Worm (Caenorhabditis elegans) whole organism, L1 larva: ENCODE measurements around the gene Y62F5A.10.

Source experiments
- C04F5.9 ChIP-seq: sonication (generic microtip); optimal IDR thresholded peaks from 2 replicates; lab custom pipeline; 2016; ENCODE audit warnings: missing genetic modification characterization, missing compliant biosample characterization
- C16A3.4 ChIP-seq: fragments of 150-350 bp; optimal IDR thresholded peaks from 2 replicates; lab custom pipeline; 2014; ENCODE audit warnings: missing biosample characterization, missing genetic modification characterization
- aha-1 ChIP-seq: fragments of 150-350 bp; optimal IDR thresholded peaks from 2 replicates; lab custom pipeline; 2014; ENCODE audit warnings: missing biosample characterization, missing genetic modification characterization
- alr-1 ChIP-seq: fragments of 200-800 bp; sonication (Bioruptor generic); optimal IDR thresholded peaks from 2 replicates; lab custom pipeline; 2018; ENCODE audit warnings: borderline replicate concordance, mild to moderate bottlenecking, missing genetic modification characterization, missing compliant biosample characterization
- blmp-1 ChIP-seq: fragments of 150-350 bp; optimal IDR thresholded peaks from 2 replicates; lab custom pipeline; 2014; ENCODE audit warnings: missing biosample characterization, missing genetic modification characterization
- ceh-63 ChIP-seq: fragments of 200-800 bp; sonication (Bioruptor generic); optimal IDR thresholded peaks from 2 replicates; lab custom pipeline; 2018; ENCODE audit warnings: mild to moderate bottlenecking, missing genetic modification characterization, missing compliant biosample characterization
- ceh-8 ChIP-seq: fragments of 200-800 bp; sonication (Bioruptor generic); optimal IDR thresholded peaks from 2 replicates; lab custom pipeline; 2018; ENCODE audit warnings: mild to moderate bottlenecking, missing genetic modification characterization, moderate library complexity, missing compliant biosample characterization
- ceh-82 ChIP-seq, 3 experiments: fragments of 150-350 bp in 1 of 3; sonication (generic microtip) in 2 of 3; optimal IDR thresholded peaks; 2 replicates each; lab custom pipeline; 2014 to 2017; ENCODE audit warnings: missing biosample characterization in 3 of 3, missing genetic modification characterization in 3 of 3
- ceh-88 ChIP-seq: fragments of 200-800 bp; sonication (Bioruptor generic); IDR thresholded peaks from 2 replicates; pipeline ENCODE4 v1.3.6; 2022; ENCODE audit warnings: missing genetic modification characterization, missing compliant biosample characterization
- dpl-1 ChIP-seq, 3 experiments: fragments of 150-350 bp in 2 of 3; sonication (generic microtip) in 1 of 3; optimal IDR thresholded peaks; 2 replicates each; lab custom pipeline; 2014 to 2017; ENCODE audit warnings: missing biosample characterization in 3 of 3, missing genetic modification characterization in 3 of 3, missing genetic modification reagents in 3 of 3
- efl-1 ChIP-seq, 4 experiments: fragments of 150-350 bp; optimal IDR thresholded peaks in 3 of 4; peaks in 1 of 4; 1 replicate in 1 of 4; 2 replicates in 3 of 4; lab custom pipeline; 2014; ENCODE audit warnings: missing biosample characterization in 2 of 4, missing genetic modification characterization in 2 of 4, missing genetic modification reagents in 2 of 4
- efl-3 ChIP-seq: fragments of 200-800 bp; sonication (Bioruptor generic); optimal IDR thresholded peaks from 2 replicates; lab custom pipeline; 2018; ENCODE audit warnings: mild to moderate bottlenecking, missing genetic modification characterization, missing compliant biosample characterization
- egl-13 ChIP-seq: sonication (generic microtip); optimal IDR thresholded peaks from 2 replicates; lab custom pipeline; 2016; ENCODE audit warnings: missing genotype, missing genetic modification reagents, missing genetic modification characterization, missing compliant biosample characterization
- fkh-10 ChIP-seq: sonication (generic microtip); optimal IDR thresholded peaks from 2 replicates; lab custom pipeline; 2017; ENCODE audit warnings: missing biosample characterization, missing genetic modification reagents, missing genetic modification characterization
- fkh-4 ChIP-seq: sonication (generic microtip); optimal IDR thresholded peaks from 2 replicates; lab custom pipeline; 2016; ENCODE audit warnings: missing compliant biosample characterization, missing genetic modification characterization, borderline replicate concordance
- fos-1 ChIP-seq: fragments of 150-350 bp; optimal IDR thresholded peaks from 2 replicates; lab custom pipeline; 2014; ENCODE audit warnings: missing biosample characterization, missing genetic modification characterization
- hlh-4 ChIP-seq: sonication (generic microtip); optimal IDR thresholded peaks from 2 replicates; lab custom pipeline; 2016; ENCODE audit warnings: mild to moderate bottlenecking, missing genetic modification characterization, missing compliant biosample characterization
- hpl-2 ChIP-seq: fragments of 150-350 bp; optimal IDR thresholded peaks from 2 replicates; lab custom pipeline; 2014; ENCODE audit warnings: missing biosample characterization, missing genetic modification reagents, missing genetic modification characterization
- irx-1 ChIP-seq: sonication (generic microtip); optimal IDR thresholded peaks from 2 replicates; lab custom pipeline; 2016; ENCODE audit warnings: missing genetic modification characterization, missing compliant biosample characterization
- lin-14 ChIP-seq: fragments of 200-800 bp; sonication (Bioruptor generic); optimal IDR thresholded peaks from 2 replicates; lab custom pipeline; 2018; ENCODE audit warnings: mild to moderate bottlenecking, missing genetic modification characterization, moderate library complexity, missing compliant biosample characterization
- lin-15B ChIP-seq: fragments of 150-350 bp; sonication (generic microtip); optimal IDR thresholded peaks from 3 replicates; lab custom pipeline; 2014; ENCODE audit warnings: missing biosample characterization, missing genetic modification characterization
- lir-3 ChIP-seq: sonication (generic microtip); optimal IDR thresholded peaks from 2 replicates; lab custom pipeline; 2016; ENCODE audit warnings: mild to moderate bottlenecking, missing genetic modification characterization, moderate library complexity, missing compliant biosample characterization; ENCODE audit not compliant: poor library complexity
- mdl-1 ChIP-seq, 2 experiments: fragments of 150-350 bp; optimal IDR thresholded peaks; 2 replicates each; lab custom pipeline; 2014 to 2017; ENCODE audit warnings: missing biosample characterization in 2 of 2, missing genetic modification characterization in 2 of 2, inconsistent platforms in 1 of 2
- nhr-12 ChIP-seq: sonication (generic microtip); optimal IDR thresholded peaks from 2 replicates; lab custom pipeline; 2017; ENCODE audit warnings: missing biosample characterization, missing genetic modification characterization
- nhr-19 ChIP-seq: fragments of 200-800 bp; sonication (Bioruptor generic); conservative IDR thresholded peaks from 2 replicates; pipeline ENCODE4 v1.3.6; 2022; ENCODE audit warnings: missing genetic modification characterization, missing compliant biosample characterization
- nhr-20 ChIP-seq: sonication (generic microtip); optimal IDR thresholded peaks from 2 replicates; lab custom pipeline; 2016; ENCODE audit warnings: mild to moderate bottlenecking, missing genetic modification characterization, missing compliant biosample characterization
- nhr-237 ChIP-seq: fragments of 150-350 bp; optimal IDR thresholded peaks from 2 replicates; lab custom pipeline; 2014; ENCODE audit warnings: missing biosample characterization, missing genetic modification characterization
- nhr-47 ChIP-seq: sonication (generic microtip); optimal IDR thresholded peaks from 2 replicates; lab custom pipeline; 2016; ENCODE audit warnings: mild to moderate bottlenecking, missing genetic modification characterization, moderate library complexity, missing compliant biosample characterization
- nhr-71 ChIP-seq: sonication (generic microtip); optimal IDR thresholded peaks from 2 replicates; lab custom pipeline; 2016; ENCODE audit warnings: mild to moderate bottlenecking, missing genetic modification characterization, moderate library complexity, missing compliant biosample characterization
- nhr-76 ChIP-seq: sonication (generic microtip); optimal IDR thresholded peaks from 2 replicates; lab custom pipeline; 2017; ENCODE audit warnings: missing biosample characterization, missing genetic modification characterization
- nhr-85 ChIP-seq: sonication (generic microtip); peaks from one replicate; lab custom pipeline; 2016; ENCODE audit warnings: missing genetic modification characterization, inconsistent platforms, missing compliant biosample characterization
- nhr-90 ChIP-seq: sonication (generic microtip); optimal IDR thresholded peaks from 2 replicates; lab custom pipeline; 2016; ENCODE audit warnings: mild to moderate bottlenecking, missing genetic modification characterization, missing compliant biosample characterization; ENCODE audit not compliant: poor library complexity
- pax-3 ChIP-seq: fragments of 200-800 bp; sonication (Bioruptor generic); optimal IDR thresholded peaks from 2 replicates; lab custom pipeline; 2018; ENCODE audit warnings: mild to moderate bottlenecking, missing genetic modification characterization, moderate library complexity, missing compliant biosample characterization
- rnt-1 ChIP-seq: sonication (generic microtip); optimal IDR thresholded peaks from 2 replicates; lab custom pipeline; 2016; ENCODE audit warnings: mild to moderate bottlenecking, missing genetic modification characterization, moderate library complexity, missing compliant biosample characterization
- snu-23 ChIP-seq: sonication (generic microtip); optimal IDR thresholded peaks from 2 replicates; lab custom pipeline; 2016; ENCODE audit warnings: missing genetic modification characterization, missing compliant biosample characterization
- sox-4 ChIP-seq: sonication (generic microtip); optimal IDR thresholded peaks from 2 replicates; lab custom pipeline; 2016; ENCODE audit warnings: missing genetic modification characterization, missing compliant biosample characterization
- sptf-1 ChIP-seq: fragments of 150-350 bp; optimal IDR thresholded peaks from 2 replicates; lab custom pipeline; 2014; ENCODE audit warnings: missing biosample characterization, missing genetic modification characterization
- swsn-7 ChIP-seq: sonication (generic microtip); optimal IDR thresholded peaks from 2 replicates; lab custom pipeline; 2016; ENCODE audit warnings: missing genetic modification characterization, missing compliant biosample characterization
- tlp-1 ChIP-seq: fragments of 150-350 bp; optimal IDR thresholded peaks from 2 replicates; lab custom pipeline; 2014; ENCODE audit warnings: missing biosample characterization, missing genetic modification characterization
- unc-130 ChIP-seq: fragments of 150-350 bp; optimal IDR thresholded peaks from 2 replicates; lab custom pipeline; 2017; ENCODE audit warnings: missing biosample characterization, missing genetic modification characterization, inconsistent platforms
- unc-30 ChIP-seq: sonication (generic microtip); optimal IDR thresholded peaks from 2 replicates; lab custom pipeline; 2017; ENCODE audit warnings: missing biosample characterization, missing genetic modification characterization
- unc-62 ChIP-seq: fragments of 150-350 bp; optimal IDR thresholded peaks from 2 replicates; lab custom pipeline; 2014; ENCODE audit warnings: missing biosample characterization, missing genetic modification reagents, missing genetic modification characterization
- unc-86 ChIP-seq: sonication (generic microtip); optimal IDR thresholded peaks from 2 replicates; lab custom pipeline; 2016; ENCODE audit warnings: missing genetic modification characterization, missing compliant biosample characterization
- unc-98 ChIP-seq: fragments of 200-800 bp; sonication (Bioruptor generic); IDR thresholded peaks from 2 replicates; pipeline ENCODE4 v1.3.6; 2022; ENCODE audit warnings: missing genetic modification characterization, missing compliant biosample characterization
- xbp-1 ChIP-seq: sonication (generic microtip); optimal IDR thresholded peaks from 2 replicates; lab custom pipeline; 2016; ENCODE audit warnings: missing genetic modification characterization, missing compliant biosample characterization
- zag-1 ChIP-seq: fragments of 150-350 bp; optimal IDR thresholded peaks from 2 replicates; lab custom pipeline; 2014; ENCODE audit warnings: missing biosample characterization, missing genetic modification characterization
- zip-4 ChIP-seq: fragments of 200-800 bp; sonication (Bioruptor generic); optimal IDR thresholded peaks from 2 replicates; lab custom pipeline; 2018; ENCODE audit warnings: mild to moderate bottlenecking, missing genetic modification characterization, moderate library complexity, missing compliant biosample characterization
- ztf-4 ChIP-seq: fragments of 150-350 bp; optimal IDR thresholded peaks from 2 replicates; lab custom pipeline; 2014; ENCODE audit warnings: missing biosample characterization, missing genetic modification characterization

Y62F5A.10 gene

ce11 chrII:11537115-11537514 lies 15.7 kb downstream of the Y62F5A.10 start:
- peak; percentile 28 for TF ChIP-seq blmp-1
- no peak for TF ChIP-seq fkh-4 (tag; lab: Kevin White, UChicago)

- TF ChIP-seq ceh-63 (GFP tag; lab: Kevin White, UChicago): no peak
- no peak for TF ChIP-seq unc-30 (tag; lab: Kevin White, UChicago)
- no peak for TF ChIP-seq C16A3.4
- no peak for TF ChIP-seq aha-1
Observed at ce11 chrII:11537606-11538016, 16.2 kb downstream of the Y62F5A.10 start.

ce11 chrII:11538741-11539140 lies 17.3 kb downstream of the Y62F5A.10 start, which contains the start of gene Y62F5A.9:
Y62F5A.9 (minus strand) TSS chrII:11538841.
- TF ChIP-seq unc-62 (GFP tag; lab: Kevin White, UChicago) (no peak), fkh-10 (GFP tag; lab: Kevin White, UChicago) (no peak), alr-1 (tag; lab: Kevin White, UChicago) (no peak), nhr-71 (no peak), nhr-19 (GFP tag; lab: Robert Waterston, UW) (no peak), efl-1 (optimal IDR thresholded peaks at IDR 0.05; lab: Kevin White, UChicago) (no peak), efl-1 (GFP tag; optimal IDR thresholded peaks at IDR 0.05 in 1 of 2; lab: Kevin White, UChicago) (peak in 1 of 2 experiments; percentile 45), tlp-1 (tag; lab: Kevin White, UChicago) (no peak), egl-13 (tag; lab: Kevin White, UChicago) (no peak), snu-23 (GFP tag; lab: Kevin White, UChicago) (peak; percentile 9), fos-1 (no peak), lir-3 (tag; lab: Kevin White, UChicago) (no peak), dpl-1 (GFP tag; optimal IDR thresholded peaks at IDR 0.05; lab: Kevin White, UChicago) (no peak)

- TF ChIP-seq zag-1 (no peak), nhr-237 (tag; lab: Kevin White, UChicago) (no peak), nhr-20 (tag; lab: Kevin White, UChicago) (peak; percentile 9), nhr-12 (tag; lab: Kevin White, UChicago) (no peak), sox-4 (tag; lab: Kevin White, UChicago) (no peak), nhr-47 (tag; lab: Kevin White, UChicago) (no peak), zip-4 (GFP tag; lab: Kevin White, UChicago) (no peak), unc-86 (tag; lab: Kevin White, UChicago) (no peak), nhr-85 (tag; lab: Kevin White, UChicago) (no peak), ztf-4 (no peak), mdl-1 (tag; optimal IDR thresholded peaks at IDR 0.05; lab: Kevin White, UChicago) (no peak), pax-3 (tag; lab: Kevin White, UChicago) (no peak), unc-30 (tag; lab: Kevin White, UChicago) (no peak), nhr-90 (tag; lab: Kevin White, UChicago) (no peak), hlh-4 (tag; lab: Kevin White, UChicago) (no peak), C04F5.9 (tag; lab: Kevin White, UChicago) (no peak), unc-130 (tag; lab: Kevin White, UChicago) (no peak), aha-1 (no peak), ceh-82 (tag; optimal IDR thresholded peaks at IDR 0.05; lab: Kevin White, UChicago) (peak in 1 of 3 experiments; percentile 35), efl-3 (GFP tag; lab: Kevin White, UChicago) (no peak), ceh-88 (GFP tag; lab: Robert Waterston, UW) (no peak), hpl-2 (GFP tag; lab: Kevin White, UChicago) (no peak), lin-14 (peak; percentile 46), sptf-1 (tag; lab: Kevin White, UChicago) (no peak), lin-15B (no peak), irx-1 (tag; lab: Kevin White, UChicago) (no peak), nhr-76 (tag; lab: Kevin White, UChicago) (no peak), swsn-7 (peak; percentile 4), rnt-1 (tag; lab: Kevin White, UChicago) (peak; percentile 63), unc-98 (GFP tag; lab: Robert Waterston, UW) (no peak), xbp-1 (tag; lab: Kevin White, UChicago) (no peak), ceh-8 (GFP tag; lab: Kevin White, UChicago) (no peak)
Observed at ce11 chrII:11542385-11542784, 21.0 kb downstream of the Y62F5A.10 start, which contains the start of gene gtf-2E2. gtf-2E2 (minus strand) TSS chrII:11542495.
